Worm (Caenorhabditis elegans) whole organism, young adult: ENCODE data around the gene rpl-16.

Experiments
- B0019.2 ChIP-seq: fragments of 200-800 bp; sonication (Bioruptor generic); conservative IDR thresholded peaks from 2 replicates; pipeline ENCODE4 v1.3.6; 2022; ENCODE audit warnings: missing genetic modification reagents, missing genetic modification characterization, missing compliant biosample characterization
- B0336.3 ChIP-seq: fragments of 200-800 bp; sonication (Bioruptor generic); IDR thresholded peaks from 2 replicates; pipeline ENCODE4 v1.3.6; 2022; ENCODE audit warnings: missing genetic modification characterization, missing compliant biosample characterization
- C06A6.2 ChIP-seq: fragments of 200-800 bp; sonication (Bioruptor generic); conservative IDR thresholded peaks from 2 replicates; pipeline ENCODE4 v1.3.6; 2022; ENCODE audit warnings: missing genetic modification characterization, missing compliant biosample characterization
- F37B4.10 ChIP-seq: fragments of 200-800 bp; sonication (Bioruptor generic); IDR thresholded peaks from 2 replicates; pipeline ENCODE4 v1.3.6; 2022; ENCODE audit warnings: missing genetic modification characterization, missing compliant biosample characterization
- F49E8.2 ChIP-seq: sonication (generic microtip); optimal IDR thresholded peaks from 3 replicates; lab custom pipeline; 2017; ENCODE audit warnings: missing genetic modification characterization, mild to moderate bottlenecking, missing compliant biosample characterization, antibody characterized with exemption, moderate library complexity; ENCODE audit not compliant: insufficient read depth
- F52B5.7 ChIP-seq: sonication (generic microtip); optimal IDR thresholded peaks from 2 replicates; lab custom pipeline; 2016; ENCODE audit warnings: mild to moderate bottlenecking, missing genetic modification characterization, missing compliant biosample characterization
- F55B11.4 ChIP-seq: sonication (generic microtip); optimal IDR thresholded peaks from 2 replicates; lab custom pipeline; 2016; ENCODE audit warnings: missing compliant biosample characterization, missing genetic modification characterization, borderline replicate concordance; ENCODE audit not compliant: insufficient read depth
- F57A8.1 ChIP-seq: fragments of 200-800 bp; sonication (Bioruptor generic); optimal IDR thresholded peaks from 2 replicates; lab custom pipeline; 2018; ENCODE audit warnings: mild to moderate bottlenecking, missing genetic modification characterization, moderate library complexity, missing compliant biosample characterization
- K12H6.12 ChIP-seq: fragments of 200-800 bp; sonication (Bioruptor generic); optimal IDR thresholded peaks from 2 replicates; lab custom pipeline; 2018; ENCODE audit warnings: mild to moderate bottlenecking, missing genetic modification characterization, missing compliant biosample characterization
- T07F8.4 ChIP-seq: sonication (generic microtip); optimal IDR thresholded peaks from 2 replicates; lab custom pipeline; 2016; ENCODE audit warnings: mild to moderate bottlenecking, missing genetic modification characterization, moderate library complexity, missing compliant biosample characterization
- Y53F4B.3 ChIP-seq: fragments of 200-800 bp; sonication (Bioruptor generic); IDR thresholded peaks from 2 replicates; pipeline ENCODE4 v1.3.6; 2022; ENCODE audit warnings: missing genetic modification reagents, missing genetic modification characterization, missing compliant biosample characterization
- Y95B8A.8 ChIP-seq: fragments of 200-800 bp; sonication (Bioruptor generic); IDR thresholded peaks from 2 replicates; pipeline ENCODE4 v1.3.6; 2022; ENCODE audit warnings: missing genetic modification reagents, missing genetic modification characterization, missing compliant biosample characterization
- ZK185.1 ChIP-seq: sonication (generic microtip); optimal IDR thresholded peaks from 2 replicates; lab custom pipeline; 2016; ENCODE audit warnings: mild to moderate bottlenecking, missing genetic modification characterization, missing compliant biosample characterization; ENCODE audit not compliant: poor library complexity, severe bottlenecking
- ama-1 ChIP-seq, 3 experiments: fragments of 150-350 bp in 1 of 3; sonication (generic microtip) in 2 of 3; optimal IDR thresholded peaks; 2 replicates each; lab custom pipeline; 2014 to 2018; ENCODE audit warnings: missing biosample characterization in 2 of 3, missing genetic modification characterization in 2 of 3, missing genetic modification reagents in 2 of 3
- attf-5 ChIP-seq: fragments of 200-800 bp; sonication (Bioruptor generic); optimal IDR thresholded peaks from 2 replicates; lab custom pipeline; 2018; ENCODE audit warnings: mild to moderate bottlenecking, missing genetic modification characterization, missing compliant biosample characterization
- bed-1 ChIP-seq: fragments of 200-800 bp; sonication (Bioruptor generic); IDR thresholded peaks from 2 replicates; pipeline ENCODE4 v1.3.6; 2022; ENCODE audit warnings: missing genetic modification reagents, missing genetic modification characterization, missing compliant biosample characterization
- bed-2 ChIP-seq: fragments of 200-800 bp; sonication (Bioruptor generic); IDR thresholded peaks from 2 replicates; pipeline ENCODE4 v1.3.6; 2022; ENCODE audit warnings: missing genetic modification reagents, missing genetic modification characterization, missing compliant biosample characterization
- ccch-3 ChIP-seq: fragments of 200-800 bp; sonication (Bioruptor generic); optimal IDR thresholded peaks from 2 replicates; lab custom pipeline; 2018; ENCODE audit warnings: mild to moderate bottlenecking, missing genetic modification characterization, missing compliant biosample characterization
- cebp-1 ChIP-seq, 2 experiments: fragments of 200-800 bp in 1 of 2; sonication (Bioruptor generic) in 1 of 2; sonication (generic microtip) in 1 of 2; IDR thresholded peaks in 1 of 2; optimal IDR thresholded peaks in 1 of 2; 2 replicates each; pipeline versions ENCODE4 v1.3.6 to Lab custom; 2017 to 2022; ENCODE audit warnings: missing compliant biosample characterization in 2 of 2, missing genetic modification characterization in 2 of 2, mild to moderate bottlenecking in 1 of 2, missing genetic modification reagents in 1 of 2, moderate library complexity in 1 of 2
- ceh-27 ChIP-seq: fragments of 200-800 bp; sonication (Bioruptor generic); optimal IDR thresholded peaks from 2 replicates; lab custom pipeline; 2018; ENCODE audit warnings: mild to moderate bottlenecking, missing genetic modification characterization, moderate library complexity, missing compliant biosample characterization
- dox-1 ChIP-seq: fragments of 200-800 bp; sonication (Bioruptor generic); IDR thresholded peaks from 2 replicates; pipeline ENCODE4 v1.3.6; 2022; ENCODE audit warnings: missing genetic modification reagents, missing genetic modification characterization, missing compliant biosample characterization
- dpff-1 ChIP-seq: sonication (generic microtip); optimal IDR thresholded peaks from 2 replicates; lab custom pipeline; 2017; ENCODE audit warnings: mild to moderate bottlenecking, missing genetic modification characterization, missing compliant biosample characterization
- ets-4 ChIP-seq: fragments of 200-800 bp; sonication (Bioruptor generic); optimal IDR thresholded peaks from 2 replicates; lab custom pipeline; 2018; ENCODE audit warnings: mild to moderate bottlenecking, missing genetic modification characterization, missing compliant biosample characterization
- gei-17 ChIP-seq: fragments of 200-800 bp; sonication (Bioruptor generic); optimal IDR thresholded peaks from 2 replicates; lab custom pipeline; 2018; ENCODE audit warnings: mild to moderate bottlenecking, missing genetic modification characterization, missing compliant biosample characterization
- hrde-1 ChIP-seq: sonication (generic microtip); optimal IDR thresholded peaks from 2 replicates; lab custom pipeline; 2016; ENCODE audit warnings: missing genetic modification characterization, mild to moderate bottlenecking, missing compliant biosample characterization, moderate library complexity, missing genotype, missing genetic modification reagents, borderline replicate concordance
- lag-1 ChIP-seq: fragments of 200-800 bp; sonication (Bioruptor generic); IDR thresholded peaks from 2 replicates; pipeline ENCODE4 v1.3.6; 2022; ENCODE audit warnings: missing genetic modification reagents, missing genetic modification characterization, missing compliant biosample characterization
- let-526 ChIP-seq: fragments of 200-800 bp; sonication (Bioruptor generic); IDR thresholded peaks from 2 replicates; pipeline ENCODE4 v1.3.6; 2022; ENCODE audit warnings: missing genetic modification reagents, missing genetic modification characterization, missing compliant biosample characterization
- lin-26 ChIP-seq: fragments of 200-800 bp; sonication (Bioruptor generic); IDR thresholded peaks from 2 replicates; pipeline ENCODE4 v1.3.6; 2022; ENCODE audit warnings: missing genetic modification reagents, missing genetic modification characterization, missing compliant biosample characterization
- lin-54 ChIP-seq: fragments of 200-800 bp; sonication (Bioruptor generic); optimal IDR thresholded peaks from 2 replicates; lab custom pipeline; 2018; ENCODE audit warnings: mild to moderate bottlenecking, missing genetic modification characterization, missing compliant biosample characterization
- lir-1 ChIP-seq: fragments of 200-800 bp; sonication (Bioruptor generic); conservative IDR thresholded peaks from 2 replicates; pipeline ENCODE4 v1.3.6; 2022; ENCODE audit warnings: missing genetic modification reagents, missing genetic modification characterization, missing compliant biosample characterization
- lsl-1 ChIP-seq: fragments of 200-800 bp; sonication (Bioruptor generic); optimal IDR thresholded peaks from 2 replicates; lab custom pipeline; 2018; ENCODE audit warnings: mild to moderate bottlenecking, missing genetic modification characterization, moderate library complexity, missing compliant biosample characterization
- lsy-27 ChIP-seq: sonication (generic microtip); optimal IDR thresholded peaks from 2 replicates; lab custom pipeline; 2017; ENCODE audit warnings: missing genetic modification characterization, mild to moderate bottlenecking, missing compliant biosample characterization, antibody characterized with exemption, missing genotype, borderline replicate concordance; ENCODE audit not compliant: insufficient read depth
- mel-28 ChIP-seq: sonication (generic microtip); optimal IDR thresholded peaks from 2 replicates; lab custom pipeline; 2016; ENCODE audit warnings: borderline replicate concordance, mild to moderate bottlenecking, missing genetic modification characterization, missing compliant biosample characterization
- mxl-1 ChIP-seq: sonication (generic microtip); optimal IDR thresholded peaks from 2 replicates; lab custom pipeline; 2016; ENCODE audit warnings: missing genetic modification characterization, missing compliant biosample characterization
- nfyb-1 ChIP-seq: fragments of 200-800 bp; sonication (Bioruptor generic); IDR thresholded peaks from 2 replicates; pipeline ENCODE4 v1.3.6; 2022; ENCODE audit warnings: missing genetic modification reagents, missing genetic modification characterization, missing compliant biosample characterization
- nhr-179 ChIP-seq: sonication (generic microtip); optimal IDR thresholded peaks from 2 replicates; lab custom pipeline; 2016; ENCODE audit warnings: mild to moderate bottlenecking, missing genetic modification characterization, missing compliant biosample characterization
- rcor-1 ChIP-seq: fragments of 200-800 bp; sonication (Bioruptor generic); IDR thresholded peaks from 2 replicates; pipeline ENCODE4 v1.3.6; 2022; ENCODE audit warnings: missing genetic modification reagents, missing genetic modification characterization, missing compliant biosample characterization
- rpc-1 ChIP-seq, 2 experiments: fragments of 150-350 bp in 1 of 2; sonication (generic microtip) in 1 of 2; optimal IDR thresholded peaks; 2 replicates each; lab custom pipeline; 2014 to 2018; ENCODE audit warnings: missing biosample characterization in 1 of 2, missing genetic modification characterization in 1 of 2, missing genetic modification reagents in 1 of 2, missing genotype in 1 of 2
- sdz-38 ChIP-seq: sonication (generic microtip); optimal IDR thresholded peaks from 2 replicates; lab custom pipeline; 2016; ENCODE audit warnings: missing genotype, missing genetic modification characterization, missing compliant biosample characterization
- snpc-3.4 ChIP-seq: sonication (generic microtip); optimal IDR thresholded peaks from 2 replicates; lab custom pipeline; 2017; ENCODE audit warnings: missing genetic modification characterization, mild to moderate bottlenecking, missing compliant biosample characterization, antibody characterized with exemption, moderate library complexity, missing genotype, missing genetic modification reagents
- snpc-4 ChIP-seq, 5 experiments: fragments of 150-350 bp in 1 of 5; sonication (generic microtip) in 4 of 5; optimal IDR thresholded peaks; 2 replicates each; lab custom pipeline; 2014 to 2018; ENCODE audit warnings: missing genetic modification characterization in 5 of 5, missing biosample characterization in 3 of 5, antibody characterized with exemption in 2 of 5, mild to moderate bottlenecking in 2 of 5, missing compliant biosample characterization in 2 of 5, missing genotype in 2 of 5, moderate library complexity in 2 of 5, missing genetic modification reagents in 1 of 5
- tlf-1 ChIP-seq: fragments of 200-800 bp; sonication (Bioruptor generic); optimal IDR thresholded peaks from 2 replicates; lab custom pipeline; 2018; ENCODE audit warnings: mild to moderate bottlenecking, missing genetic modification characterization, missing compliant biosample characterization
- unc-130 ChIP-seq: sonication (generic microtip); optimal IDR thresholded peaks from 2 replicates; lab custom pipeline; 2016; ENCODE audit warnings: missing genetic modification reagents, missing genetic modification characterization, missing compliant biosample characterization
- ztf-3 ChIP-seq: fragments of 200-800 bp; sonication (Bioruptor generic); optimal IDR thresholded peaks from 2 replicates; lab custom pipeline; 2018; ENCODE audit warnings: mild to moderate bottlenecking, missing genetic modification characterization, missing compliant biosample characterization
- ztf-6 ChIP-seq: fragments of 200-800 bp; sonication (Bioruptor generic); IDR thresholded peaks from 2 replicates; pipeline ENCODE4 v1.3.6; 2022; ENCODE audit warnings: missing genetic modification reagents, missing genetic modification characterization, missing compliant biosample characterization

The rpl-16 gene

ce11 chrIII:3460061-3460460, 43.3 kb downstream of the rpl-16 start, which contains the start of gene C34C12.8 (continued):
- TF ChIP-seq snpc-3.4 (tag; lab: Kevin White, UChicago) (peak; percentile 92), F57A8.1 (GFP tag; lab: Kevin White, UChicago) (no peak), unc-130 (peak; percentile 65), attf-5 (GFP tag; lab: Kevin White, UChicago) (peak; percentile 90), ztf-3 (GFP tag; lab: Kevin White, UChicago) (peak; percentile 28), rcor-1 (GFP tag; lab: Robert Waterston, UW) (peak; percentile 96), ccch-3 (GFP tag; lab: Kevin White, UChicago) (no peak), B0336.3 (peak; percentile 97), lsy-27 (no peak), C06A6.2 (GFP tag; lab: Robert Waterston, UW) (peak; percentile 84), lag-1 (GFP tag; lab: Robert Waterston, UW) (no peak), snpc-4 (GFP tag; optimal IDR thresholded peaks at IDR 0.05; lab: Kevin White, UChicago) (peak; percentile 61), snpc-4 (tag; optimal IDR thresholded peaks at IDR 0.05; lab: Kevin White, UChicago) (peak; percentile 55 to 85 (median 75)), let-526 (GFP tag; lab: Robert Waterston, UW) (peak; percentile 75), lin-26 (GFP tag; lab: Robert Waterston, UW) (no peak), F37B4.10 (GFP tag; lab: Robert Waterston, UW) (0 out of 2 replicates have a peak, but pooled peaks have one; percentile 86), dpff-1 (tag; lab: Kevin White, UChicago) (no peak), gei-17 (GFP tag; lab: Kevin White, UChicago) (peak; percentile 78), lir-1 (peak; percentile 91), dox-1 (GFP tag; lab: Robert Waterston, UW) (peak; percentile 96), ztf-6 (GFP tag; lab: Robert Waterston, UW) (no peak), ama-1 (optimal IDR thresholded peaks at IDR 0.05; lab: Kevin White, UChicago) (no peak), ama-1 (GFP tag; optimal IDR thresholded peaks at IDR 0.05; lab: Kevin White, UChicago) (peak in 1 of 2 experiments; percentile 51), bed-1 (GFP tag; lab: Robert Waterston, UW) (no peak), F49E8.2 (peak; percentile 89), bed-2 (GFP tag; lab: Robert Waterston, UW) (no peak), F55B11.4 (tag; lab: Kevin White, UChicago) (no peak), mel-28 (tag; lab: Kevin White, UChicago) (no peak), ZK185.1 (tag; lab: Kevin White, UChicago) (peak; percentile 89), K12H6.12 (tag; lab: Kevin White, UChicago) (peak; percentile 63), ceh-27 (GFP tag; lab: Kevin White, UChicago) (peak; percentile 75), hrde-1 (tag; lab: Kevin White, UChicago) (peak; percentile 69), cebp-1 (GFP tag; IDR thresholded peaks at IDR 0.05; lab: Robert Waterston, UW) (peak; percentile 33; the same call in 1 of the 2 replicates), cebp-1 (tag; optimal IDR thresholded peaks at IDR 0.05; lab: Kevin White, UChicago) (peak; percentile 94), rpc-1 (optimal IDR thresholded peaks at IDR 0.05; lab: Kevin White, UChicago) (no peak), rpc-1 (tag; optimal IDR thresholded peaks at IDR 0.05; lab: Kevin White, UChicago) (no peak), sdz-38 (tag; lab: Kevin White, UChicago) (no peak), tlf-1 (GFP tag; lab: Kevin White, UChicago) (peak; percentile 95), F52B5.7 (tag; lab: Kevin White, UChicago) (peak; percentile 23), nhr-179 (tag; lab: Kevin White, UChicago) (no peak), Y95B8A.8 (GFP tag; lab: Robert Waterston, UW) (peak; percentile 67; the same call in 1 of the 2 replicates), T07F8.4 (tag; lab: Kevin White, UChicago) (no peak), lin-54 (GFP tag; lab: Kevin White, UChicago) (peak; percentile 99), nfyb-1 (GFP tag; lab: Robert Waterston, UW) (peak; percentile 96), lsl-1 (GFP tag; lab: Kevin White, UChicago) (peak; percentile 89), ets-4 (GFP tag; lab: Kevin White, UChicago) (peak; percentile 3), mxl-1 (tag; lab: Kevin White, UChicago) (no peak), Y53F4B.3 (GFP tag; lab: Robert Waterston, UW) (0 out of 2 replicates have a peak, but pooled peaks have one; percentile 11), B0019.2 (GFP tag; lab: Robert Waterston, UW) (peak; percentile 88)
